Fruit fly (Drosophila melanogaster): ENCODE results near the gene Mcm2.

Gene Mcm2

DNA sequence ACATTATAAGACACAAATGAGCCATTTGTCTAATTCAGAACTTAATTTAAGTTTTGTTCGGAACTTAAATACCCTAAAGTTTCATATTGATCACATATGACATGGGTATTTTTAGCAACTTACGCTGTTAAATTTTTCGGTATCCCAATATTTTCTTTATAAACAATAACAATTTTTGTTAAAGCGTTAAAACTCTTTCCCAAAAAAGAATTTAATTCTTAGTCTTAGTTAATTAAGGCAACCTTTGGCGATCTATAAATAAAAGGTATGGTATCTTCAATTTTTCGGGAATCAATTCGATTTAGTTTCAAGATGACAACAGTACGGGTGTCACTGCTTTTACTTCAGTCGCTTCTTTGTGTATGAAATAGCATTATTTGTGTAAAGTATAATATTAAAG is 26.2 kb downstream of the Mcm2 start, which contains the start of gene CG31464:
Gene CG31464 (plus strand): TSS at position 301 of the 400 bp plus-strand sequence.
- TF ChIP-seq noc (tag; optimal IDR thresholded peaks at IDR 0.05), result no peak

DNA sequence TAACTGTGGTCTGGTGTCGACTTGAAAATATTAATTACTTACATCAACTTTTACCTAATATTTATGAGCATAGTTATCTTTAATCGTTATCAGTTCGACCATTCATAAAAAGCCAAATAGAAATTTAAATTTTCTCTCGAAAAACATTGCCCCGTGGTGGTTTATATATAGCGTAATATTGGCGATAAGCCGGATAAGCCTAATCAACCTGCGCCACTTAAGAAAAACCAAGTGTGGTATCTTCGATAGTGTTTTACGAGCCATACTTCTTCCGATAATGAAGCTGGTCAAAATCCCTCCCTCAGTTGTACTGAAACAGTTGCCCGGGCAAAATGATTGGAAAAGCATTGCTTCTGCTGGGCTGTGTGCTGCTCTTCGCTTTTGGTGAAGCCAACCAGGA is 27.3 kb downstream of the Mcm2 start, which contains the start of gene CG31463:
Gene CG31463 (plus strand): TSS at position 302 of the 400 bp plus-strand sequence.
- no peak for TF ChIP-seq noc (tag; optimal IDR thresholded peaks at IDR 0.05)

DNA sequence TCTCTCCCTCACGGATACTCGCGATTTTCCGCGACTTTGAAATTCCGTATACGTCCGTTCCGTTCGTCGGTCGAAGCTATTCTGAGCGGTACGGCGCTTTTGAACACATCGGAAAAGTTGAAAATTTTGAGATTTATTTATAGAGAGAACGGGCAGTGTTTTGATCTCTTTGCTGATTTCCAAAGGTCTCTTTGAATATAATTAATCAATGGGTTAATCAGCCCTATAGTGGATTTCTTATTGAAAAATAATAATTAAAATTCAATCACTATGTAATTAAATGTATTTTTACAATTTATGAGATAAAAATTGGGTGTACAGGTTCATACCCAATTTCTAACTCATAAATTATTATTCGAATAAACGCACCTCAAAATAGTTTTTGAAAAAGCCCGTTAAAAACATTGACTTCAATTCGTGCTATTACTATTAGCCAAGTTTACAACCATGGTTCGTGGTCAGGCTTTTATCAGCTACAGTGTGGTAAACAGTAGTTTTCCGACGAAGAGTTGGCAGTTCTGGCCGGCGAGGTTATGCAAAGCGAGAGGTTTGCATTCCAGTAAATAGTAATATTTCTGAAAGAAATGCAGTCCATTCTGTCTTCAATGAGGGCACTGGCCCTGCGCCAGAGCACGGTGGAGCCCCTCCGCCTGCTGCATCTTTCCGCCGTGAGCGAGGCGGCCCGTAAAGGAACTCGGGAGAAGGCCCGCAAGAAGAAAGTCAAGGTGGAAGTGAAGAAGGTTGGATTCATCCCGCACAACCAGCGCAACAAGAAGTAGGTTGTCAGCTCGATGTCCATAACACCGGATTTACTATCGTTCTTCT is 36.4 kb downstream of the Mcm2 start, which contains the start of the genes CG9626 and mRpL1:
Gene CG9626 (minus strand): TSS at position 51 of the 825 bp plus-strand sequence.
Gene mRpL1 (plus strand): TSS at position 513 of the 825 bp plus-strand sequence.
- TF ChIP-seq noc (tag; optimal IDR thresholded peaks at IDR 0.05), result no peak

DNA sequence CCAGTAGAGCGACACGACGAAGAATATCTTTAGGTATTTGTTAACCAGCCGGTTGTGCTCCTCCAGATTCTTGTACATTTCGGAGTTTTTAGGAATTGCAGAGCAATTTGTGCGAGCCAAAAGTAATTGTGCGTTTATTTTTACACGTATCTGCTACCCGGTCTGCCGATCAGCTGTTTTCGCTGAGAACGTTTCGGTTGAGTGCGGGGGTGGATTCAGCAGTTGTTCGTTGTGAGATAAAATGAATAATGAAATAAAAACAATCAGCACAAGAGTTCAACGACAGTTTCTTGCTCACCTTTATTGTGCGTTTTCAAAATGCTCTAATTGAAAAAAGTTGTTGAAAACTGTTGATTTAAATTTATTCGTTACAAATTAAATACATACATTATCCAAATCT is 39.1 kb downstream of the Mcm2 start, which contains the start of gene nac:
Gene nac (minus strand): TSS at position 176 of the 400 bp plus-strand sequence.
- no peak for TF ChIP-seq noc (tag; optimal IDR thresholded peaks at IDR 0.05)

DNA sequence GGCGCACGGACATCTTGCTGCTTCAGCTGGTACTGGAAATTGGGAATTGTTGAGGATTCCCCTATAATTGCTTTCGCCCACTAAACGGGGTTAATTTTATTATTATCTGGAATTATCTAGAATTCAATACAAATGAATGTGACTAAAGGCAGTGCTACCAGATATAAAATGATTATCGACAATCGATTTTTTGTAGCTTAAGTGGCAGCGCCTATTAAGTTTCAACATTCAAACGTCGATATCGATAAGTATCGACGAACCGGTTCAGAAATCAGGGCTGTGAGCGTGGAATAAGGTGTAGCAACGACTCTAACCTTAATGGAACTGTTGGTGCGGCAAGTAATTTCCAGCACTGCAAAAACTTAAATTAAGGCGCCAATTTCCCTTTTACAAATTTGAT is 40.3 kb downstream of the Mcm2 start, which contains the start of gene Sgt1:
Gene Sgt1 (minus strand): TSS at position 165 of the 400 bp plus-strand sequence.
- no peak for TF ChIP-seq noc (tag; optimal IDR thresholded peaks at IDR 0.05)

DNA sequence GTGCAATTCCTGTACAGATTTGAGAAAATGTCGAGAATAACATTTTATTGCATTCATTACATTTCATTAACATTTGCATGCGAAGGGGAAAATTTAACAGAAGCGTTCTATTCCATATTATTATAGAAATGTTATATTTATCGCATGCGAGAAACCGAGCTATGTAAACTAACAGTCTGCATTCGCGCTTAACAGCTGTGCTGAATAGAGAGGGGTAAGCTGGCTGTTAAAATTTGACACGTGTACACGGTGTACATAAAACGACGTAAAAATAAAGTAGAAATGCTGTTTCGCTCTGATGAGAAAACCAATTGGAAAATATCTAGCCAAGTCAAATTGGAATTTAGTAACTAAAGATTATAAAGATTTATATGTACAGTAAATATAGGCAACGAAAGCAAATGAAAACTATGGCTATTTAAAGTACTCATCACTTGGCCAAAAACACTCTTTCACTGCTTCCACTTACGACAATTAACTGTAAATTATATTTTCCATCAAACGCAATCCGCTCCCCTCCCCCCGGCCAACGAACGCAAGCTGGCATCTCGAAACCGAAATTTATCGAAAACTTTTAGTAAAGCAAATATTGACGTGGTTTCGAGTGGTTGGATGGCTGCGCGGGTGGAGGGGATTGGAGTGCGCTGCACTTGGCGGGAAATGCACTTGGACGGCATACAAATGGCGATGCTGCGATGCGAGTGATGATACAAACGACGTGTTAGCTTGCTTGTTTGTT is 41.6 kb downstream of the Mcm2 start:
- no peak for TF ChIP-seq noc (tag; optimal IDR thresholded peaks at IDR 0.05)

DNA sequence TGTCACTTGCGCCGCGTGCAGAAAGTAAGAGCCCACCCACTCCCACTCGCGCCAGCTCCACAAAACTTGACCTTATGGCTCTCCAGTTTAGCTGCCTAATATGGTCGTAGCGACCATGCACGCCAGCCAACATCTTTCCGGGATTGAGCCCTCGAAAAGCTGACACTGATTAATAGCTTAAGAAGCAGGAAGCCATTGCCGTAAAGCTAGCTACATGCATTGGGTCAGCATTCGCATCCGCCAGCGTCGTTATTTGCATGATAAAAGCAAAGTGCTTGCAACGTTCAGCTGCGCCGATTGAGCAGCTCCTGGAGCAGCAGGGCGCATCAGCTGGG is 42.1 kb downstream of the Mcm2 start:
- no peak for TF ChIP-seq noc (tag; optimal IDR thresholded peaks at IDR 0.05)

DNA sequence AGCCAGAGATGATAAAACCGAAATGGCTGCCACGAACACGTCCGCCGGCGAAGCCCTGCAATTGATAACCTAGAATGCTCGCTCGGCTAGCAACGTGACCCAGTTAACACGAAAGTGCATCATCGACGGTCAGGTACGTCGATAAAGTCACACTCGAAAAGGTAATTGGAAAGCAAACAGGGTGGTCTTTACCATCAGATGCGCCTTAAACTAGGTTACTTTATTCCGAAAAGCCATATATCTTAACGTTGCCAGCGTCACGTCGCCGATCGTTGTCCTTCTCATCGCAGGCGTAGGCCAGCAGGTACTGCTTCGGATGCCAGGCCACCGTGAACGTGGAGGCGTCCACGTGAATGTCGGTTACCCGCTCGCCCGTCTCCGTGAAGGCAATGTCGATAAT is 42.5 kb downstream of the Mcm2 start:
- TF ChIP-seq noc (tag; optimal IDR thresholded peaks at IDR 0.05), result no peak

DNA sequence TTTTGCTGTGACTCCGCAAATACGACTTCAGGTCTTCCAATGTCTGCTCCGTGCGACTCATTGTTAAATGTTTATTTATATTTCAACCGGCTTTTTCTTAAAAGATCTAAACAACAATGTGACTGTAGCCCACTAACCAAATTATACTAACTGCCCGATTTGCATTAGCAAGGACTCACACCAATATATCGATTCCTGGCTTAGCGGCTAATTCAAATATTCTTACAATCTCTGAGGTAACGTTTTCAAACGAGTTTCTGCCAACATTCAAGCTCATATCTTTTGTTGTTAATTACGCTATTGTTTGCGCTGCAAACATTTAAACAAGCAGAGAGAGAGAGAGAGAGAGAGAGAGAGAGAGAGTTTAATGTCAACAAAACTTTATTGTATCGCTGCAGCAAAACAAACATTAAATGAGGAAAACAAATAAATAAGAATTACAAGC is 43.8 kb downstream of the Mcm2 start, which contains the start of gene tex:
Gene tex (minus strand): TSS at position 131 of the 445 bp plus-strand sequence.
- TF ChIP-seq noc (tag; optimal IDR thresholded peaks at IDR 0.05), result no peak

DNA sequence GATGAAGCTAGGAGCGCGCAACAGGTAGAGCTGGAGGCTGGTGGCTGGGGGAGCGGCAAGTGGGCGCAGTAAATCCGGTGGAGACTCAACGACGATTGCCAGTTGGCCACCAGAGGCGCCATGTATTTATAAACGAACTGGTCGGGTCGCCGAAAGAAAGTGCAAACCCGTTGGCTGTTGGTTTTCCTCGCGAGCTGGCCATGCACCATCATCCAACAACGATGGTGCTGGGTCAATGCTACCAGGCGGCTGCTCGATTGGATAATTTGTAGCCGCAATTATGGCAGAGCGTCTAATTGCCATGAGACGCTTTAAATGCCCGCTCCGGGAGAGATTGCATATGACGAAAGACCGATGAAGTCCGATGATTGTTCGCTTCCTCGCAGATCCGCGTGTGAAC is 45.9 kb downstream of the Mcm2 start, which contains the start of gene CG11693:
Gene CG11693 (minus strand): TSS at position 101 of the 400 bp plus-strand sequence.
- TF ChIP-seq noc (tag; optimal IDR thresholded peaks at IDR 0.05), result no peak

DNA sequence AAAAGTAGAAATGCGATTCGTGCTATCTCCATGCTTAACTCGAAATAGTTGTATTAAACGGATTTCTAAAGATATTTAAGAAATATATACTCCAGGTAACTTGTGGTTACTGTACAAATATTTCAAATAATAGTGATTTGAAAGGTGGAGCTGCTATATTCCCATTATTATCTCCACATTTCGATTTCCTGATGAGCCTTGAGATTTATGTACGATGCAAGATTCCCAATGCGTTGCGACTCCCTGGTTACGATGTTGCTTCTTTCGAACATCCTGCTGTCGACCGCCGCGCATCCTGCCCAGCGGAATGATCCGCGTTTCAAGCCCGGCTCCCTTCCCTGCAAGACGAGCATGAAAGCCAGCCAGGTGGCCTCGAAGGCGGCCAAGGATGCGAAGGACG is 47.3 kb downstream of the Mcm2 start, which contains the start of the genes CG11694 and CG11698:
Gene CG11694 (minus strand): TSS at position 101 of the 400 bp plus-strand sequence.
Gene CG11698 (plus strand): TSS at position 152 of the 400 bp plus-strand sequence.
- no peak for TF ChIP-seq noc (tag; optimal IDR thresholded peaks at IDR 0.05)

DNA sequence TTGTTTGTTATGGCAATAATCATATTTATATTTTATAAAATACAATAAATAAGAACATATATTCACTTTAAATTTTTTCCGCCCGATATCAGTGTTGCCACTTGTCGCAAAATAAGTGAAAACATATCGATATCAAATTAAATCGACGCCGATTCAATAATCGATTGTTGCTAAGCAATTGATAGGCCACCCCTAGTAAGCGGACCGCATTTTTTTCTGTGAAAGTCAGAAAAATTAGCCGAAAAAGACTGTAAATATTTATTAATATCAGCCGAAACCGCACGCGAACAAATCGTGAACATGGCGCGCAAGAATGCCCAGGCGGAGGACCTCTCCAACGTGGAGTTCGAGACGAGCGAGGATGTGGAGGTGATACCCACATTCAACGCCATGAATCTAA is 48.3 kb downstream of the Mcm2 start, which contains the start of gene CG7483:
Gene CG7483 (plus strand): TSS at position 171 of the 400 bp plus-strand sequence.
- no peak for TF ChIP-seq noc (tag; optimal IDR thresholded peaks at IDR 0.05)

DNA sequence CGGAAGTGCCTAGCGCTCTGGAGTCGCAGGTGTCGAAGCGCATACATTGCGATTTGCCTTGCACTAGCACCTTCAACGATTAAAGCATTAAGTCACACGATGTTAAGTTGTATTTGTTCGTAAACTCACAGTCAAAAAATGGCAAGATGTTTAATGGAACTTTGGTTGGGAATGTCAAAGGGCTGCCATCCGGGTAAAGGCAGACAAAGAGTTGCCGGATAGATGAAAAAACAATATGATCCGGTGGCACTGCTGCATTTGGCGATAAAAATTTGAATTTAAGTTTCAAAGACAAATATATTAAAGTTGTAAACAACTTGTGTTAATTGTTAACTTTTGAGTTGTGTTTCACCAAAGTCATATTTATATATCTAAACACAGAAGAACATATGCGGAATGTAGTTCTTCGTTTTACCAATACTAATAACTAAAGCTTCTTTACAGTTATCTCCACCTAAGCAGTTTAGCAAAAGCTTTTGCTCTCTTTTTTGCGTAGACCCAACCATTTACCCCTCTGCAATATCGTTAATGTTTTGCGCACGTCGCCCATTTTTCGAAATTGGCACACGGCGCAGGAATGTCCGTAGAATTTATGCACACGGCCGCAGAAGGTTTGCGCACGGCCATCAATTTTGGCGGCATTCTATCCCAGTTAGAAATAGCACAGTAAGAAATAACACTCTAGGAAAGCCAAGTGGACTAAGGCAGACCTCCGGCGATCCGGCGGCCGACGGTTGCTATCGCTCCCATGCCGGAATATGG is 51.8 kb downstream of the Mcm2 start, which contains the start of gene Coq2:
Gene Coq2 (minus strand): TSS at position 200 of the 762 bp plus-strand sequence.
- TF ChIP-seq noc (tag; optimal IDR thresholded peaks at IDR 0.05), result no peak

DNA sequence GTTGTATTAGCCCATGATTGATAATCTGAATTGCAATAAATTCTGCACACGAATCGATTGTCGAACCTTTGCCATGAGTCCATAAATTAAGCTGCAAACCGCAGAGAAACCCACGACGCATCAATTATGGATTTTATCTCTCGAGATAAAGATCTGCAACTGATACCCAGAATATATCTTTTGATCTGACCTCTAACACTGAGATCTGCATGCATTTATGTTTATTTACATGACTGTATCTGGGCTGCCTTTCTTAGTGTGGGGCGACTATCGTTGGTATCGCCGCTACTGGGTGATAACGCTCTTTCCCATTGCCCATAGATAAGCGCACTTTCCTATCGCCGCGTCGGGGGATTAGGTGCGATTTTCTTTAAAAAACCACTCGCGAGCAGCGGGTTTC is 52.4 kb downstream of the Mcm2 start, which contains the start of gene Ctr1B:
Gene Ctr1B (plus strand): TSS at position 398 of the 400 bp plus-strand sequence.
- TF ChIP-seq noc (tag; optimal IDR thresholded peaks at IDR 0.05), result peak; percentile 44
